Worm (Caenorhabditis elegans): ENCODE measurements around the gene rpb-4.
A peak's percentile ranks its signal among the peaks of the same experiment; 100 is the strongest.

Gene rpb-4

DNA sequence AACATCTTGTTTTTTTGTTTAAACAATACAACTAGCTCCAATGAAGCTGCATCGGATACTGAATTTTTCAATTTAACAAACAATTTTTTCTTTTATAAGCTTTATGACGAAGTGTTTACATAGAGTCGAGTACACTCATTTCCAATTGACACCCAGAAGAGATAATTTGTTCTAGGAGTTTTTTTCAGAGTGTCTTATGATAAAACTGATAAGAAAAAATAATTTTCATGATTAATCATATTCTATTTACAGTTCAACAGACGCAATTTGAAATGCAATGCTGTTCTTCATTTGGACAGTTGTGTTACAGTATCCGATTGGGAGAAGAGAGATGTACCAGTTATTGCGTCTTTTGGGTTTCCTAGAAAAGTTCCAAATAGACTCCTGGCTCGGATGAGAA lies 7.7 kb downstream of the rpb-4 start (continued):
- TF ChIP-seq snpc-1.2 (GFP tag; IDR thresholded peaks at IDR 0.05) (no peak), tra-1 (GFP tag; IDR thresholded peaks at IDR 0.05) (no peak), madf-5 (GFP tag; IDR thresholded peaks at IDR 0.05) (no peak), aha-1 (tag) (no peak), hlh-30 (tag; optimal IDR thresholded peaks at IDR 0.05; ENCODE audit: insufficient read depth) (peak; percentile 11), lir-3 (tag; optimal IDR thresholded peaks at IDR 0.05) (no peak), hlh-11 (tag; optimal IDR thresholded peaks at IDR 0.05) (peak; percentile 58), daf-12 (tag; optimal IDR thresholded peaks at IDR 0.05) (no peak), gei-8 (GFP tag; optimal IDR thresholded peaks at IDR 0.05) (no peak), nhr-28 (tag; optimal IDR thresholded peaks at IDR 0.05) (peak; percentile 15), egl-43 (GFP tag; IDR thresholded peaks at IDR 0.05) (no peak), nhr-48 (tag; optimal IDR thresholded peaks at IDR 0.05) (no peak), skn-1 (tag; optimal IDR thresholded peaks at IDR 0.05) (no peak), tag-97 (GFP tag; IDR thresholded peaks at IDR 0.05) (no peak), php-3 (GFP tag; IDR thresholded peaks at IDR 0.05) (no peak), ceh-62 (tag; optimal IDR thresholded peaks at IDR 0.05) (no peak), ZK546.5 (tag; optimal IDR thresholded peaks at IDR 0.05) (no peak), nhr-42 (GFP tag; IDR thresholded peaks at IDR 0.05) (no peak), Y48G9A.11 (GFP tag; IDR thresholded peaks at IDR 0.05) (no peak), D1046.2 (GFP tag; IDR thresholded peaks at IDR 0.05) (no peak), pha-4 (GFP tag; IDR thresholded peaks at IDR 0.05) (no peak), pha-4 (tag; optimal IDR thresholded peaks at IDR 0.05) (no peak), lin-15B (tag; optimal IDR thresholded peaks at IDR 0.05) (no peak), nhr-25 (tag; optimal IDR thresholded peaks at IDR 0.05; ENCODE audit: borderline replicate concordance, insufficient read depth) (no peak)

ce11 chrII:7385442-7385841 lies 11.1 kb downstream of the rpb-4 start, which contains the start of gene sre-3:
Gene sre-3, plus strand, starts transcription at chrII:7385742.
- TF ChIP-seq egl-43 (GFP tag; IDR thresholded peaks at IDR 0.05): no peak
- peak; percentile 1 for TF ChIP-seq aha-1 (tag)
- TF ChIP-seq gei-8 (GFP tag; optimal IDR thresholded peaks at IDR 0.05): no peak

- TF ChIP-seq mes-2 (tag; optimal IDR thresholded peaks at IDR 0.05; ENCODE audit: poor library complexity, severe bottlenecking) (no peak), nhr-11 (tag; optimal IDR thresholded peaks at IDR 0.05) (no peak), ZK337.2 (GFP tag; IDR thresholded peaks at IDR 0.05) (no peak), ctbp-1 (GFP tag; IDR thresholded peaks at IDR 0.05) (0 out of 2 replicates have a peak, but pooled peaks have one; percentile 44), dmd-8 (GFP tag; IDR thresholded peaks at IDR 0.05) (no peak), mep-1 (tag; optimal IDR thresholded peaks at IDR 0.05) (no peak), F49E8.2 (tag; optimal IDR thresholded peaks at IDR 0.05; ENCODE audit: borderline replicate concordance) (no peak), unc-62 (GFP tag; optimal IDR thresholded peaks at IDR 0.05 in 1 of 2) (peak in 1 of 2 experiments; percentile 57), unc-62 (tag; optimal IDR thresholded peaks at IDR 0.05) (no peak), tag-97 (GFP tag; IDR thresholded peaks at IDR 0.05) (no peak), aha-1 (tag) (peak; percentile 45), rbr-2 (tag; optimal IDR thresholded peaks at IDR 0.05) (peak; percentile 27), daf-16 (GFP tag; optimal IDR thresholded peaks at IDR 0.05) (peak in 1 of 2 experiments; percentile 29), daf-16 (tag; optimal IDR thresholded peaks at IDR 0.05) (peak; percentile 13), ceh-44 (GFP tag; IDR thresholded peaks at IDR 0.05) (no peak), lim-7 (GFP tag; IDR thresholded peaks at IDR 0.05) (no peak), mxl-3 (GFP tag; optimal IDR thresholded peaks at IDR 0.05) (peak; percentile 48), mdl-1 (tag; optimal IDR thresholded peaks at IDR 0.05) (peak in 1 of 2 experiments; percentile 60), nhr-111 (GFP tag; optimal IDR thresholded peaks at IDR 0.05) (no peak), spr-3 (GFP tag; optimal IDR thresholded peaks at IDR 0.05) (no peak), nhr-10 (tag; optimal IDR thresholded peaks at IDR 0.05) (no peak), hlh-11 (tag; optimal IDR thresholded peaks at IDR 0.05) (peak; percentile 35)
Measured at ce11 chrII:7390335-7390734, 16.0 kb downstream of the rpb-4 start.

All from whole organism, L4 larva.